Fruit fly (Drosophila melanogaster) whole organism, embryonic: ENCODE results near the gene CG14135.

Experiments
- C15 ChIP-seq: fragments of 200-800 bp; sonication (Bioruptor generic); IDR thresholded peaks from 3 replicates; pipeline ENCODE4 v1.3.6; 2022; ENCODE audit warnings: missing biosample characterization, missing genetic modification characterization
- CG10462 ChIP-seq: fragments of 200-800 bp; sonication (Bioruptor generic); optimal IDR thresholded peaks from 2 replicates; lab custom pipeline; 2016; ENCODE audit warnings: missing biosample characterization, missing genetic modification characterization
- CG11093 ChIP-seq: fragments of 200-800 bp; sonication (Bioruptor generic); IDR thresholded peaks from 3 replicates; pipeline ENCODE4 v1.3.6; 2022; ENCODE audit warnings: missing biosample characterization, missing genetic modification characterization
- CG11456 ChIP-seq: fragments of 200-800 bp; sonication (Bioruptor generic); IDR thresholded peaks from 3 replicates; pipeline ENCODE4 v1.3.6; 2022; ENCODE audit warnings: missing biosample characterization, missing genetic modification characterization
- CG12299 ChIP-seq: fragments of 200-800 bp; sonication (Bioruptor generic); optimal IDR thresholded peaks from 2 replicates; lab custom pipeline; 2018; ENCODE audit warnings: missing biosample characterization, mild to moderate bottlenecking, missing genetic modification characterization
- CG12391 ChIP-seq: fragments of 200-800 bp; sonication (Bioruptor generic); optimal IDR thresholded peaks from 3 replicates; lab custom pipeline; 2018; ENCODE audit warnings: missing biosample characterization, mild to moderate bottlenecking, missing genetic modification characterization, moderate library complexity
- CG13424 ChIP-seq: fragments of 200-800 bp; sonication (Bioruptor generic); optimal IDR thresholded peaks from 2 replicates; lab custom pipeline; 2019; ENCODE audit warnings: missing biosample characterization, mild to moderate bottlenecking, missing genetic modification characterization, moderate library complexity
- CG1647 ChIP-seq: fragments of 200-800 bp; sonication (Bioruptor generic); optimal IDR thresholded peaks from 3 replicates; lab custom pipeline; 2016; ENCODE audit warnings: missing biosample characterization, missing genetic modification characterization
- CG2120 ChIP-seq: fragments of 200-800 bp; sonication (Bioruptor generic); optimal IDR thresholded peaks from 3 replicates; lab custom pipeline; 2016; ENCODE audit warnings: missing biosample characterization, missing genetic modification characterization
- CG2129 ChIP-seq: fragments of 200-800 bp; sonication (Bioruptor generic); IDR thresholded peaks from 2 replicates; pipeline ENCODE4 v1.3.6; 2022; ENCODE audit warnings: missing biosample characterization, missing genetic modification characterization; ENCODE audit not compliant: partially characterized antibody
- CG30403 ChIP-seq: fragments of 200-800 bp; sonication (Bioruptor generic); optimal IDR thresholded peaks from 3 replicates; lab custom pipeline; 2016; ENCODE audit warnings: missing biosample characterization, missing genetic modification characterization
- CG30431 ChIP-seq: fragments of 200-800 bp; sonication (Bioruptor generic); optimal IDR thresholded peaks from 2 replicates; lab custom pipeline; 2017; ENCODE audit warnings: missing biosample characterization, missing genetic modification characterization
- CG3407 ChIP-seq: fragments of 200-800 bp; sonication (Bioruptor generic); optimal IDR thresholded peaks from 2 replicates; lab custom pipeline; 2018; ENCODE audit warnings: missing biosample characterization, mild to moderate bottlenecking, missing genetic modification characterization
- CG34422 ChIP-seq: fragments of 200-800 bp; sonication (Bioruptor generic); IDR thresholded peaks from 3 replicates; pipeline ENCODE4 v1.3.6; 2022; ENCODE audit warnings: missing biosample characterization, missing genetic modification characterization
- CG4282 ChIP-seq: fragments of 200-800 bp; sonication (Bioruptor generic); optimal IDR thresholded peaks from 2 replicates; lab custom pipeline; 2016; ENCODE audit warnings: missing biosample characterization, missing genetic modification characterization
- CG6254 ChIP-seq: fragments of 200-800 bp; sonication (Bioruptor generic); optimal IDR thresholded peaks from 3 replicates; lab custom pipeline; 2017; ENCODE audit warnings: mild to moderate bottlenecking, missing biosample characterization, missing genetic modification reagents, missing genetic modification characterization
- CG6654 ChIP-seq: fragments of 200-800 bp; sonication (Bioruptor generic); optimal IDR thresholded peaks from 2 replicates; lab custom pipeline; 2017; ENCODE audit warnings: missing biosample characterization, mild to moderate bottlenecking, missing genetic modification characterization
- CG6791 ChIP-seq: fragments of 200-800 bp; sonication (Bioruptor generic); IDR thresholded peaks from 3 replicates; pipeline ENCODE4 v1.3.6; 2022; ENCODE audit warnings: missing biosample characterization, missing genetic modification characterization; ENCODE audit not compliant: partially characterized antibody
- CG7372 ChIP-seq: fragments of 200-800 bp; sonication (Bioruptor generic); IDR thresholded peaks from 2 replicates; pipeline ENCODE4 v1.3.6; 2022; ENCODE audit warnings: missing biosample characterization, missing genetic modification characterization
- CG8944 ChIP-seq: fragments of 200-800 bp; sonication (Bioruptor generic); optimal IDR thresholded peaks from 3 replicates; lab custom pipeline; 2016; ENCODE audit warnings: missing biosample characterization, missing genetic modification characterization
- CrebB ChIP-seq: fragments of 200-800 bp; sonication (Bioruptor generic); optimal IDR thresholded peaks from 3 replicates; lab custom pipeline; 2018; ENCODE audit warnings: missing biosample characterization, mild to moderate bottlenecking, missing genetic modification characterization
- D19A ChIP-seq: fragments of 200-800 bp; optimal IDR thresholded peaks from 3 replicates; lab custom pipeline; 2019; ENCODE audit warnings: missing biosample characterization, mild to moderate bottlenecking, missing genetic modification characterization, moderate library complexity
- D19B ChIP-seq: fragments of 200-800 bp; sonication (Bioruptor generic); optimal IDR thresholded peaks from 2 replicates; lab custom pipeline; 2017; ENCODE audit warnings: missing biosample characterization, mild to moderate bottlenecking, missing genetic modification characterization
- Dad ChIP-seq: fragments of 200-800 bp; sonication (Bioruptor generic); optimal IDR thresholded peaks from 3 replicates; lab custom pipeline; 2016; ENCODE audit warnings: missing biosample characterization, missing genetic modification characterization
- Deaf1 ChIP-seq: fragments of 200-800 bp; optimal IDR thresholded peaks from 3 replicates; lab custom pipeline; 2019; ENCODE audit warnings: missing biosample characterization, mild to moderate bottlenecking, missing genetic modification characterization, moderate library complexity
- Dfd ChIP-seq, 2 experiments: fragments of >200 bp; optimal IDR thresholded peaks; 2 replicates each; lab custom pipeline; 2017; ENCODE audit warnings: missing biosample characterization in 2 of 2, missing genetic modification characterization in 2 of 2
- E2f1 ChIP-seq: fragments of 200-800 bp; sonication (Bioruptor generic); IDR thresholded peaks from 2 replicates; pipeline ENCODE4 v1.3.6; 2022; ENCODE audit warnings: missing biosample characterization, missing genetic modification characterization
- Ets97D ChIP-seq: fragments of 200-800 bp; sonication (Bioruptor generic); optimal IDR thresholded peaks from 3 replicates; lab custom pipeline; 2016; ENCODE audit warnings: missing biosample characterization, missing genetic modification characterization
- HHEX ChIP-seq: fragments of 200-800 bp; sonication (Bioruptor generic); optimal IDR thresholded peaks from 3 replicates; lab custom pipeline; 2017; ENCODE audit warnings: missing biosample characterization, mild to moderate bottlenecking, missing genetic modification characterization, missing genetic modification reagents
- Hr3 ChIP-seq: fragments of 200-800 bp; sonication (Bioruptor generic); optimal IDR thresholded peaks from 3 replicates; lab custom pipeline; 2016; ENCODE audit warnings: missing biosample characterization, missing genetic modification characterization
- Hsf ChIP-seq: fragments of 200-800 bp; sonication (Bioruptor generic); optimal IDR thresholded peaks from 3 replicates; lab custom pipeline; 2016; ENCODE audit warnings: missing biosample characterization, missing genetic modification characterization
- Rx ChIP-seq: fragments of 200-800 bp; sonication (Bioruptor generic); IDR thresholded peaks from 2 replicates; pipeline ENCODE4 v1.3.6; 2022; ENCODE audit warnings: missing biosample characterization, missing genetic modification characterization
- YL-1 ChIP-seq: fragments of 200-800 bp; sonication (Bioruptor generic); optimal IDR thresholded peaks from 3 replicates; lab custom pipeline; 2017; ENCODE audit warnings: missing biosample characterization, mild to moderate bottlenecking, missing genetic modification characterization
- aop ChIP-seq: fragments of 200-800 bp; sonication (Bioruptor generic); IDR thresholded peaks from 2 replicates; pipeline ENCODE4 v1.3.6; 2022; ENCODE audit warnings: missing biosample characterization, missing genetic modification characterization
- br ChIP-seq: fragments of >200 bp; optimal IDR thresholded peaks from 2 replicates; lab custom pipeline; 2017
- ewg ChIP-seq: fragments of 200-800 bp; sonication (Bioruptor generic); optimal IDR thresholded peaks from 3 replicates; lab custom pipeline; 2017; ENCODE audit warnings: mild to moderate bottlenecking, missing biosample characterization, missing genetic modification reagents, missing genetic modification characterization
- fd102C ChIP-seq: fragments of 200-800 bp; sonication (Bioruptor generic); optimal IDR thresholded peaks from 2 replicates; lab custom pipeline; 2018; ENCODE audit warnings: missing biosample characterization, mild to moderate bottlenecking, missing genetic modification characterization, moderate library complexity
- fd64A ChIP-seq: fragments of 200-800 bp; sonication (Bioruptor generic); optimal IDR thresholded peaks from 3 replicates; lab custom pipeline; 2018; ENCODE audit warnings: missing biosample characterization, mild to moderate bottlenecking, missing genetic modification characterization
- fru ChIP-seq: fragments of >200 bp; optimal IDR thresholded peaks from 2 replicates; lab custom pipeline; 2017
- kah ChIP-seq: fragments of 200-800 bp; sonication (Bioruptor generic); optimal IDR thresholded peaks from 2 replicates; lab custom pipeline; 2018; ENCODE audit warnings: missing biosample characterization, mild to moderate bottlenecking, missing genetic modification characterization
- oc ChIP-seq: fragments of 200-800 bp; sonication (Bioruptor generic); optimal IDR thresholded peaks from 2 replicates; lab custom pipeline; 2018; ENCODE audit warnings: missing biosample characterization, mild to moderate bottlenecking, missing genetic modification characterization, moderate library complexity
- odd ChIP-seq: fragments of 200-800 bp; sonication (Bioruptor generic); optimal IDR thresholded peaks from 2 replicates; lab custom pipeline; 2017; ENCODE audit warnings: missing biosample characterization, mild to moderate bottlenecking, missing genetic modification characterization
- onecut ChIP-seq: fragments of 200-800 bp; sonication (Bioruptor generic); IDR thresholded peaks from 2 replicates; pipeline ENCODE4 v1.3.6; 2022; ENCODE audit warnings: missing biosample characterization, missing genetic modification characterization
- repo ChIP-seq: fragments of 200-800 bp; sonication (Bioruptor generic); optimal IDR thresholded peaks from 2 replicates; lab custom pipeline; 2016; ENCODE audit warnings: missing biosample characterization, missing genetic modification characterization
- row ChIP-seq: fragments of 200-800 bp; sonication (Bioruptor generic); IDR thresholded peaks from 3 replicates; pipeline ENCODE4 v1.3.6; 2022; ENCODE audit warnings: missing biosample characterization, missing genetic modification characterization
- sim ChIP-seq: fragments of 200-800 bp; sonication (Bioruptor generic); IDR thresholded peaks from 2 replicates; pipeline ENCODE4 v1.3.6; 2022; ENCODE audit warnings: missing biosample characterization, missing genetic modification characterization
- sob ChIP-seq: fragments of 200-800 bp; sonication (Bioruptor generic); IDR thresholded peaks from 2 replicates; pipeline ENCODE4 v1.3.6; 2022; ENCODE audit warnings: missing biosample characterization, missing genetic modification characterization
- sqz ChIP-seq: fragments of 200-800 bp; sonication (Bioruptor generic); optimal IDR thresholded peaks from 3 replicates; lab custom pipeline; 2018; ENCODE audit warnings: missing biosample characterization, mild to moderate bottlenecking, missing genetic modification characterization
- trem ChIP-seq: fragments of 200-800 bp; optimal IDR thresholded peaks from 3 replicates; lab custom pipeline; 2019; ENCODE audit warnings: missing biosample characterization, mild to moderate bottlenecking, missing genetic modification characterization, moderate library complexity
- vnd ChIP-seq: fragments of 200-800 bp; sonication (Bioruptor generic); IDR thresholded peaks from 3 replicates; pipeline ENCODE4 v1.3.6; 2022; ENCODE audit warnings: missing biosample characterization, missing genetic modification characterization; ENCODE audit not compliant: partially characterized antibody
- zen ChIP-seq: fragments of 200-800 bp; sonication (Bioruptor generic); optimal IDR thresholded peaks from 3 replicates; lab custom pipeline; 2018; ENCODE audit warnings: missing biosample characterization, mild to moderate bottlenecking, missing genetic modification characterization, moderate library complexity

Gene CG14135

dm6 chr3L:11683819-11684521, 7.4 kb upstream of the CG14135 start, which contains the start of gene Sugb (continued):
- TF ChIP-seq ewg (peak; percentile 21), CG1647 (GFP tag; lab: Kevin White, UChicago) (peak; percentile 73), sim (GFP tag; lab: Robert Waterston, UW) (no peak), YL-1 (GFP tag; lab: Kevin White, UChicago) (peak; percentile 66), fd64A (no peak), oc (tag; lab: Kevin White, UChicago) (no peak), row (peak; percentile 83), onecut (peak; percentile 49), CG11456 (GFP tag; lab: Robert Waterston, UW) (no peak), fru (lab: Kevin White, UChicago) (no peak), E2f1 (GFP tag; lab: Robert Waterston, UW) (peak; percentile 41; the same call in 1 of the 2 replicates), zen (tag; lab: Kevin White, UChicago) (no peak), trem (tag; lab: Kevin White, UChicago) (peak; percentile 39), CG30431 (GFP tag; lab: Kevin White, UChicago) (no peak), vnd (GFP tag; lab: Robert Waterston, UW) (no peak), D19A (tag; lab: Kevin White, UChicago) (peak; percentile 19), Hr3 (peak; percentile 47), D19B (GFP tag; lab: Kevin White, UChicago) (no peak), Ets97D (GFP tag; lab: Kevin White, UChicago) (peak; percentile 54), CG30403 (GFP tag; lab: Kevin White, UChicago) (peak; percentile 79), Deaf1 (tag; lab: Kevin White, UChicago) (peak; percentile 97), CG10462 (GFP tag; lab: Kevin White, UChicago) (no peak), CG12391 (tag; lab: Kevin White, UChicago) (peak; percentile 69), Dfd (GFP tag; optimal IDR thresholded peaks at IDR 0.05; lab: Kevin White, UChicago) (no peak), C15 (no peak), Hsf (peak; percentile 70), fd102C (GFP tag; lab: Kevin White, UChicago) (no peak), repo (GFP tag; lab: Kevin White, UChicago) (no peak), CG3407 (GFP tag; lab: Kevin White, UChicago) (peak; percentile 41), CG12299 (peak; percentile 65), kah (no peak), CG13424 (tag; lab: Kevin White, UChicago) (peak; percentile 72), sob (GFP tag; lab: Robert Waterston, UW) (peak; percentile 79), br (lab: Kevin White, UChicago) (no peak), sqz (peak; percentile 96), CG34422 (peak; percentile 62; the same call in 1 of the 3 replicates), CG7372 (peak; percentile 51; the same call in 1 of the 2 replicates), CG6654 (GFP tag; lab: Kevin White, UChicago) (no peak), odd (GFP tag; lab: Kevin White, UChicago) (peak; percentile 59), Rx (GFP tag; lab: Robert Waterston, UW) (no peak; the same call in 1 of the 2 replicates), aop (GFP tag; lab: Robert Waterston, UW) (no peak), CG11093 (GFP tag; lab: Robert Waterston, UW) (no peak), CG4282 (GFP tag; lab: Kevin White, UChicago) (no peak), CG2120 (peak; percentile 91), Dad (GFP tag; lab: Kevin White, UChicago) (peak; percentile 28), CG8944 (GFP tag; lab: Kevin White, UChicago) (peak; percentile 36), CrebB (peak; percentile 58), CG6254 (GFP tag; lab: Kevin White, UChicago) (peak; percentile 0), CG2129 (peak; percentile 32), CG6791 (GFP tag; lab: Robert Waterston, UW) (no peak), HHEX (GFP tag; lab: Kevin White, UChicago) (peak; percentile 9)
